Worm (Caenorhabditis elegans) whole organism, L3 larva: Measurements from ENCODE around the gene C31H1.2.

ENCODE experiments used
- R02D3.7 ChIP-seq: fragments of 150-350 bp; optimal IDR thresholded peaks from 2 replicates; lab custom pipeline; 2014; ENCODE audit warnings: missing biosample characterization, missing genetic modification characterization
- ZK546.5 ChIP-seq: sonication (generic microtip); optimal IDR thresholded peaks from 2 replicates; lab custom pipeline; 2017; ENCODE audit warnings: missing biosample characterization, missing genetic modification characterization
- aly-2 ChIP-seq: fragments of 150-350 bp; optimal IDR thresholded peaks from 2 replicates; lab custom pipeline; 2014; ENCODE audit warnings: missing biosample characterization, missing genetic modification characterization
- ama-1 ChIP-seq: fragments of 150-350 bp; optimal IDR thresholded peaks from 2 replicates; lab custom pipeline; 2018
- ceh-16 ChIP-seq: sonication (generic microtip); optimal IDR thresholded peaks from 2 replicates; lab custom pipeline; 2017; ENCODE audit warnings: missing biosample characterization, missing genetic modification characterization
- ceh-28 ChIP-seq: fragments of 150-350 bp; optimal IDR thresholded peaks from 2 replicates; lab custom pipeline; 2014; ENCODE audit warnings: missing biosample characterization, missing genetic modification reagents, missing genetic modification characterization
- ceh-9 ChIP-seq: sonication (generic microtip); optimal IDR thresholded peaks from 2 replicates; lab custom pipeline; 2018; ENCODE audit warnings: missing biosample characterization, missing genetic modification characterization
- daf-12 ChIP-seq: fragments of 150-350 bp; optimal IDR thresholded peaks from 2 replicates; lab custom pipeline; 2014; ENCODE audit warnings: missing biosample characterization, missing genetic modification reagents, missing genetic modification characterization
- egl-27 ChIP-seq: sonication (generic microtip); optimal IDR thresholded peaks from 4 replicates; lab custom pipeline; 2017; ENCODE audit warnings: missing biosample characterization, missing genetic modification reagents, missing genetic modification characterization
- elt-1 ChIP-seq: fragments of 150-350 bp; optimal IDR thresholded peaks from 2 replicates; lab custom pipeline; 2014; ENCODE audit warnings: missing biosample characterization, missing genetic modification characterization
- elt-2 ChIP-seq: sonication (generic microtip); optimal IDR thresholded peaks from 2 replicates; lab custom pipeline; 2016; ENCODE audit warnings: missing genetic modification reagents, mild to moderate bottlenecking, missing genetic modification characterization, missing compliant biosample characterization
- elt-3 ChIP-seq, 3 experiments: fragments of 150-350 bp in 1 of 3; sonication (generic microtip) in 2 of 3; optimal IDR thresholded peaks; 2 replicates in 2 of 3; 4 replicates in 1 of 3; lab custom pipeline; 2014 to 2017; ENCODE audit warnings: missing biosample characterization in 3 of 3, missing genetic modification characterization in 3 of 3
- fkh-2 ChIP-seq: fragments of 150-350 bp; optimal IDR thresholded peaks from 2 replicates; lab custom pipeline; 2014; ENCODE audit warnings: missing biosample characterization, missing genetic modification reagents, missing genetic modification characterization
- fos-1 ChIP-seq: fragments of 150-350 bp; optimal IDR thresholded peaks from 2 replicates; lab custom pipeline; 2014; ENCODE audit warnings: missing biosample characterization, missing genetic modification characterization
- jun-1 ChIP-seq: fragments of 150-350 bp; optimal IDR thresholded peaks from 2 replicates; lab custom pipeline; 2014; ENCODE audit warnings: missing biosample characterization, missing genetic modification reagents, missing genetic modification characterization
- lin-15B ChIP-seq: fragments of 150-350 bp; optimal IDR thresholded peaks from 2 replicates; lab custom pipeline; 2014; ENCODE audit warnings: missing biosample characterization, missing genetic modification characterization
- lin-39 ChIP-seq: fragments of 150-350 bp; optimal IDR thresholded peaks from 2 replicates; lab custom pipeline; 2018; ENCODE audit warnings: missing biosample characterization, missing genetic modification reagents, missing genetic modification characterization
- lsy-12 ChIP-seq: sonication (generic microtip); optimal IDR thresholded peaks from 2 replicates; lab custom pipeline; 2016; ENCODE audit warnings: mild to moderate bottlenecking, missing genetic modification characterization, missing compliant biosample characterization
- mdl-1 ChIP-seq: fragments of 150-350 bp; optimal IDR thresholded peaks from 2 replicates; lab custom pipeline; 2014; ENCODE audit warnings: missing biosample characterization, missing genetic modification characterization
- mml-1 ChIP-seq: fragments of 150-350 bp; sonication (generic microtip); optimal IDR thresholded peaks from 3 replicates; lab custom pipeline; 2014; ENCODE audit warnings: missing biosample characterization, missing genetic modification characterization
- nfya-1 ChIP-seq: sonication (generic microtip); optimal IDR thresholded peaks from 2 replicates; lab custom pipeline; 2017; ENCODE audit warnings: missing genetic modification characterization, mild to moderate bottlenecking, missing compliant biosample characterization, antibody characterized with exemption, moderate library complexity; ENCODE audit not compliant: insufficient read depth
- nhr-23 ChIP-seq: fragments of 150-350 bp; optimal IDR thresholded peaks from 2 replicates; lab custom pipeline; 2014; ENCODE audit warnings: missing biosample characterization, missing genetic modification reagents, missing genetic modification characterization
- nhr-237 ChIP-seq: fragments of 150-350 bp; optimal IDR thresholded peaks from 2 replicates; lab custom pipeline; 2014; ENCODE audit warnings: missing biosample characterization, missing genetic modification characterization
- nhr-25 ChIP-seq: sonication (generic microtip); optimal IDR thresholded peaks from 2 replicates; lab custom pipeline; 2017; ENCODE audit warnings: missing biosample characterization, missing genetic modification characterization
- nhr-28 ChIP-seq: fragments of 150-350 bp; optimal IDR thresholded peaks from 2 replicates; lab custom pipeline; 2014; ENCODE audit warnings: missing biosample characterization, missing genetic modification characterization
- nhr-43 ChIP-seq: sonication (generic microtip); optimal IDR thresholded peaks from 2 replicates; lab custom pipeline; 2016; ENCODE audit warnings: mild to moderate bottlenecking, missing genetic modification characterization, missing compliant biosample characterization; ENCODE audit not compliant: poor library complexity, severe bottlenecking
- nhr-67 ChIP-seq: fragments of 150-350 bp; optimal IDR thresholded peaks from 2 replicates; lab custom pipeline; 2014; ENCODE audit warnings: missing biosample characterization, missing genetic modification characterization
- nhr-76 ChIP-seq: fragments of 150-350 bp; sonication (generic microtip); optimal IDR thresholded peaks from 5 replicates; lab custom pipeline; 2014; ENCODE audit warnings: missing biosample characterization, missing genetic modification characterization
- pqm-1 ChIP-seq: fragments of 150-350 bp; optimal IDR thresholded peaks from 2 replicates; lab custom pipeline; 2017; ENCODE audit warnings: missing biosample characterization, missing genetic modification characterization, inconsistent platforms
- sea-2 ChIP-seq: fragments of 150-350 bp; sonication (generic microtip); optimal IDR thresholded peaks from 4 replicates; lab custom pipeline; 2014; ENCODE audit warnings: missing biosample characterization, missing genetic modification reagents, missing genetic modification characterization
- skn-1 ChIP-seq: fragments of 150-350 bp; optimal IDR thresholded peaks from 2 replicates; lab custom pipeline; 2014; ENCODE audit warnings: missing biosample characterization, missing genetic modification characterization
- snpc-4 ChIP-seq: fragments of 150-350 bp; optimal IDR thresholded peaks from 2 replicates; lab custom pipeline; 2014; ENCODE audit warnings: missing biosample characterization, missing genetic modification characterization
- unc-62 ChIP-seq: fragments of 150-350 bp; sonication (generic microtip); optimal IDR thresholded peaks from 4 replicates; lab custom pipeline; 2014; ENCODE audit warnings: missing biosample characterization, missing genetic modification reagents, missing genetic modification characterization
- zag-1 ChIP-seq: fragments of 150-350 bp; optimal IDR thresholded peaks from 2 replicates; lab custom pipeline; 2014; ENCODE audit warnings: missing biosample characterization, missing genetic modification characterization
- ztf-11 ChIP-seq: fragments of 150-350 bp; optimal IDR thresholded peaks from 2 replicates; lab custom pipeline; 2014; ENCODE audit warnings: missing biosample characterization, missing genetic modification characterization

The C31H1.2 gene

ce11 chrIV:5762770-5763169 lies 28.3 kb upstream of the C31H1.2 start:
- TF ChIP-seq jun-1 (peak; percentile 59), ceh-9 (tag; lab: Kevin White, UChicago) (no peak), unc-62 (GFP tag; lab: Kevin White, UChicago) (no peak), nhr-67 (tag; lab: Kevin White, UChicago) (no peak), mml-1 (tag; lab: Kevin White, UChicago) (peak; percentile 6), elt-2 (tag; lab: Kevin White, UChicago) (peak; percentile 67), nhr-43 (peak; percentile 22), pqm-1 (peak; percentile 89), nhr-25 (peak; percentile 10)

- TF ChIP-seq ceh-9 (tag; lab: Kevin White, UChicago), result no peak
- TF ChIP-seq nhr-43, result peak; percentile 94
- peak; percentile 29 for TF ChIP-seq nhr-76 (tag; lab: Kevin White, UChicago)
- TF ChIP-seq elt-1 (tag; lab: Kevin White, UChicago), result no peak
- TF ChIP-seq zag-1 (tag; lab: Kevin White, UChicago), result no peak
- peak; percentile 50 for TF ChIP-seq nhr-25
- TF ChIP-seq elt-3 (tag; optimal IDR thresholded peaks at IDR 0.05; lab: Kevin White, UChicago), result peak in 2 of 3 experiments; percentile 41 to 92
- TF ChIP-seq jun-1, result peak; percentile 42
- TF ChIP-seq nhr-23, result peak; percentile 88
- TF ChIP-seq nfya-1 (tag; lab: Kevin White, UChicago), result peak; percentile 41
- TF ChIP-seq pqm-1, result peak; percentile 58
- TF ChIP-seq daf-12 (tag; lab: Kevin White, UChicago), result no peak
- peak; percentile 39 for TF ChIP-seq egl-27 (tag; lab: Kevin White, UChicago)
- TF ChIP-seq elt-2 (tag; lab: Kevin White, UChicago), result peak; percentile 31
- TF ChIP-seq, all 47 proteins: peak for 10
These were observed 26.7 kb upstream of the C31H1.2 start for ce11 chrIV:5764392-5764791.

- no peak for TF ChIP-seq mdl-1 (tag; lab: Kevin White, UChicago)
- TF ChIP-seq nhr-76 (tag; lab: Kevin White, UChicago), result no peak
- TF ChIP-seq lin-15B (tag; lab: Kevin White, UChicago), result no peak
- no peak for TF ChIP-seq ZK546.5
- TF ChIP-seq skn-1 (tag; lab: Kevin White, UChicago), result no peak
- peak; percentile 46 for TF ChIP-seq nhr-23
- TF ChIP-seq nfya-1 (tag; lab: Kevin White, UChicago), result peak; percentile 7
- TF ChIP-seq mml-1 (tag; lab: Kevin White, UChicago), result no peak
- TF ChIP-seq snpc-4 (tag; lab: Kevin White, UChicago), result no peak
- no peak for TF ChIP-seq lin-39 (tag; lab: Kevin White, UChicago)
- TF ChIP-seq ztf-11 (tag; lab: Kevin White, UChicago), result no peak
- peak; percentile 18 for TF ChIP-seq pqm-1
- TF ChIP-seq sea-2, result no peak
- TF ChIP-seq nhr-25, result peak; percentile 71
- peak in 1 of 3 experiments; percentile 24 for TF ChIP-seq elt-3 (tag; optimal IDR thresholded peaks at IDR 0.05; lab: Kevin White, UChicago)
- no peak for TF ChIP-seq R02D3.7 (tag; lab: Kevin White, UChicago)
- TF ChIP-seq unc-62 (GFP tag; lab: Kevin White, UChicago), result no peak
- no peak for TF ChIP-seq nhr-237 (tag; lab: Kevin White, UChicago)
- TF ChIP-seq aly-2 (tag; lab: Kevin White, UChicago), result no peak
- TF ChIP-seq ceh-28, result peak; percentile 44
- TF ChIP-seq ama-1 (lab: Kevin White, UChicago), result no peak
- no peak for TF ChIP-seq fkh-2 (tag; lab: Kevin White, UChicago)
- TF ChIP-seq fos-1 (tag; lab: Kevin White, UChicago), result no peak
- TF ChIP-seq nhr-43, result peak; percentile 51
- TF ChIP-seq, all 47 proteins: peak for 7
These were observed 25.4 kb upstream of the C31H1.2 start for ce11 chrIV:5765652-5766051.

- TF ChIP-seq ama-1 (lab: Kevin White, UChicago) (no peak), ceh-9 (tag; lab: Kevin White, UChicago) (no peak), nhr-25 (no peak), ceh-16 (tag; lab: Kevin White, UChicago) (no peak), lsy-12 (tag; lab: Kevin White, UChicago) (no peak), R02D3.7 (tag; lab: Kevin White, UChicago) (no peak), elt-2 (tag; lab: Kevin White, UChicago) (no peak), skn-1 (tag; lab: Kevin White, UChicago) (no peak), ZK546.5 (no peak), nhr-67 (tag; lab: Kevin White, UChicago) (no peak), nhr-28 (tag; lab: Kevin White, UChicago) (no peak)
These were observed 24.3 kb upstream of the C31H1.2 start for ce11 chrIV:5766804-5767203.
